Fruit fly (Drosophila melanogaster) whole organism, embryonic: Measurements from ENCODE around the gene CheB93b.

Experiments used
- B-H2 ChIP-seq: fragments of 200-800 bp; sonication (Bioruptor generic); optimal IDR thresholded peaks from 2 replicates; lab custom pipeline; 2018; ENCODE audit warnings: missing biosample characterization, mild to moderate bottlenecking, missing genetic modification characterization
- Bdp1 ChIP-seq: fragments of 200-800 bp; sonication (Bioruptor generic); optimal IDR thresholded peaks from 3 replicates; lab custom pipeline; 2016; ENCODE audit warnings: missing biosample characterization, missing genetic modification characterization
- Blimp-1 ChIP-seq: fragments of 200-800 bp; sonication (Bioruptor generic); optimal IDR thresholded peaks from 3 replicates; lab custom pipeline; 2018; ENCODE audit warnings: missing biosample characterization, missing genetic modification characterization, mild to moderate bottlenecking, moderate library complexity, missing genetic modification reagents
- CG1024 ChIP-seq: fragments of 200-800 bp; sonication (Bioruptor generic); IDR thresholded peaks from 2 replicates; pipeline ENCODE4 v1.3.6; 2022; ENCODE audit warnings: missing biosample characterization, missing genetic modification characterization
- CG11560 ChIP-seq: fragments of 200-800 bp; sonication (Bioruptor generic); IDR thresholded peaks from 3 replicates; pipeline ENCODE4 v1.3.6; 2022; ENCODE audit warnings: missing biosample characterization, missing genetic modification characterization
- CG13775 ChIP-seq: fragments of 200-800 bp; sonication (Bioruptor generic); optimal IDR thresholded peaks from 3 replicates; lab custom pipeline; 2017; ENCODE audit warnings: missing biosample characterization, mild to moderate bottlenecking, missing genetic modification characterization
- CG14441 ChIP-seq: fragments of 200-800 bp; sonication (Bioruptor generic); IDR thresholded peaks from 2 replicates; pipeline ENCODE4 v1.3.6; 2022; ENCODE audit warnings: missing biosample characterization, missing genetic modification characterization
- CG15696 ChIP-seq: fragments of 200-800 bp; sonication (Bioruptor generic); optimal IDR thresholded peaks from 2 replicates; lab custom pipeline; 2019; ENCODE audit warnings: missing biosample characterization, mild to moderate bottlenecking, missing genetic modification characterization, moderate library complexity
- CG17912 ChIP-seq: fragments of 200-800 bp; sonication (Bioruptor generic); optimal IDR thresholded peaks from 2 replicates; lab custom pipeline; 2018; ENCODE audit warnings: missing biosample characterization, mild to moderate bottlenecking, missing genetic modification characterization
- CG1832 ChIP-seq: fragments of 200-800 bp; sonication (Bioruptor generic); optimal IDR thresholded peaks from 2 replicates; lab custom pipeline; 2017; ENCODE audit warnings: missing biosample characterization, mild to moderate bottlenecking, missing genetic modification characterization, inconsistent platforms
- CG30020 ChIP-seq: fragments of 200-800 bp; optimal IDR thresholded peaks from 2 replicates; lab custom pipeline; 2019; ENCODE audit warnings: missing biosample characterization, mild to moderate bottlenecking, missing genetic modification characterization, moderate library complexity
- CG3065 ChIP-seq: fragments of 200-800 bp; sonication (Bioruptor generic); optimal IDR thresholded peaks from 2 replicates; lab custom pipeline; 2016; ENCODE audit warnings: missing biosample characterization, missing genetic modification characterization
- CG3163 ChIP-seq: fragments of 200-800 bp; sonication (Bioruptor generic); optimal IDR thresholded peaks from 3 replicates; lab custom pipeline; 2016; ENCODE audit warnings: missing biosample characterization, missing genetic modification characterization
- CG32772 ChIP-seq: fragments of 200-800 bp; sonication (Bioruptor generic); IDR thresholded peaks from 2 replicates; pipeline ENCODE4 v1.3.6; 2022; ENCODE audit warnings: missing biosample characterization, missing genetic modification characterization
- CG8089 ChIP-seq: fragments of 200-800 bp; sonication (Bioruptor generic); optimal IDR thresholded peaks from 3 replicates; lab custom pipeline; 2016; ENCODE audit warnings: missing biosample characterization, missing genetic modification characterization
- CG9437 ChIP-seq: fragments of 200-800 bp; sonication (Bioruptor generic); optimal IDR thresholded peaks from 2 replicates; lab custom pipeline; 2018; ENCODE audit warnings: missing biosample characterization, mild to moderate bottlenecking, missing genetic modification characterization
- CG9876 ChIP-seq: fragments of 200-800 bp; sonication (Bioruptor generic); optimal IDR thresholded peaks from 2 replicates; lab custom pipeline; 2016; ENCODE audit warnings: missing biosample characterization, missing genetic modification characterization
- D19B ChIP-seq: fragments of 200-800 bp; sonication (Bioruptor generic); optimal IDR thresholded peaks from 2 replicates; lab custom pipeline; 2017; ENCODE audit warnings: missing biosample characterization, mild to moderate bottlenecking, missing genetic modification characterization
- Deaf1 ChIP-seq: fragments of 200-800 bp; optimal IDR thresholded peaks from 3 replicates; lab custom pipeline; 2019; ENCODE audit warnings: missing biosample characterization, mild to moderate bottlenecking, missing genetic modification characterization, moderate library complexity
- Dref ChIP-seq: fragments of 200-800 bp; sonication (Bioruptor generic); IDR thresholded peaks from 2 replicates; pipeline ENCODE4 v1.3.6; 2022; ENCODE audit warnings: missing biosample characterization, missing genetic modification characterization
- Ets65A ChIP-seq: fragments of 200-800 bp; sonication (Bioruptor generic); peaks from one replicate; lab custom pipeline; 2016; ENCODE audit warnings: missing biosample characterization, missing genetic modification characterization
- Fer3 ChIP-seq: fragments of 200-800 bp; sonication (Bioruptor generic); optimal IDR thresholded peaks from 2 replicates; lab custom pipeline; 2018; ENCODE audit warnings: missing biosample characterization, mild to moderate bottlenecking, missing genetic modification characterization, moderate library complexity
- Lim3 ChIP-seq: fragments of 200-800 bp; sonication (Bioruptor generic); IDR thresholded peaks from 2 replicates; pipeline ENCODE4 v1.3.6; 2022; ENCODE audit warnings: missing biosample characterization, missing genetic modification characterization
- MBD-R2 ChIP-seq: fragments of 200-800 bp; sonication (Bioruptor generic); IDR thresholded peaks from 2 replicates; pipeline ENCODE4 v1.3.6; 2022; ENCODE audit warnings: missing biosample characterization, missing genetic modification characterization
- Med ChIP-seq: fragments of 200-800 bp; sonication (Bioruptor generic); peaks from one replicate; lab custom pipeline; 2016; ENCODE audit warnings: missing biosample characterization, missing genetic modification characterization, mild to moderate bottlenecking, inconsistent platforms, moderate library complexity
- Neu2 ChIP-seq: fragments of 200-800 bp; sonication (Bioruptor generic); optimal IDR thresholded peaks from 3 replicates; lab custom pipeline; 2016; ENCODE audit warnings: missing biosample characterization, missing genetic modification characterization, borderline replicate concordance
- Taf1 ChIP-seq: fragments of 200-800 bp; sonication (Bioruptor generic); IDR thresholded peaks from 2 replicates; pipeline ENCODE4 v1.3.6; 2022; ENCODE audit warnings: missing biosample characterization, missing genetic modification characterization
- az2 ChIP-seq: fragments of 200-800 bp; sonication (Bioruptor generic); optimal IDR thresholded peaks from 3 replicates; lab custom pipeline; 2016; ENCODE audit warnings: missing biosample characterization, missing genetic modification characterization
- btn ChIP-seq: fragments of 200-800 bp; sonication (Bioruptor generic); optimal IDR thresholded peaks from 2 replicates; lab custom pipeline; 2016; ENCODE audit warnings: missing biosample characterization, missing genetic modification characterization
- cas ChIP-seq: fragments of 200-800 bp; sonication (Bioruptor generic); IDR thresholded peaks from 2 replicates; pipeline ENCODE4 v1.3.6; 2022; ENCODE audit warnings: missing biosample characterization, missing genetic modification characterization
- crol ChIP-seq: fragments of 200-800 bp; sonication (Bioruptor generic); IDR thresholded peaks from 2 replicates; pipeline ENCODE4 v1.3.6; 2022; ENCODE audit warnings: missing biosample characterization, missing genetic modification characterization
- dati ChIP-seq: fragments of 200-800 bp; sonication (Bioruptor generic); IDR thresholded peaks from 2 replicates; pipeline ENCODE4 v1.3.6; 2022; ENCODE audit warnings: missing biosample characterization, missing genetic modification characterization
- dimm ChIP-seq: fragments of 200-800 bp; sonication (Bioruptor generic); IDR thresholded peaks from 2 replicates; pipeline ENCODE4 v1.3.6; 2022; ENCODE audit warnings: missing biosample characterization, missing genetic modification characterization
- grn ChIP-seq: fragments of 200-800 bp; sonication (Bioruptor generic); optimal IDR thresholded peaks from 3 replicates; lab custom pipeline; 2017; ENCODE audit warnings: missing biosample characterization, missing genetic modification characterization
- gsb-n ChIP-seq: fragments of 200-800 bp; sonication (Bioruptor generic); optimal IDR thresholded peaks from 3 replicates; lab custom pipeline; 2018; ENCODE audit warnings: missing biosample characterization, mild to moderate bottlenecking, missing genetic modification characterization
- ham ChIP-seq: fragments of 200-800 bp; sonication (Bioruptor generic); IDR thresholded peaks from 2 replicates; pipeline ENCODE4 v1.3.6; 2022; ENCODE audit warnings: missing biosample characterization, missing genetic modification characterization
- hb ChIP-seq: fragments of 200-800 bp; sonication (Bioruptor generic); IDR thresholded peaks from 3 replicates; pipeline ENCODE4 v1.3.6; 2022; ENCODE audit warnings: missing biosample characterization, missing genetic modification characterization; ENCODE audit not compliant: partially characterized antibody
- hth ChIP-seq: fragments of >200 bp; optimal IDR thresholded peaks from 2 replicates; lab custom pipeline; 2017; ENCODE audit warnings: inconsistent platforms
- ken ChIP-seq: fragments of 200-800 bp; sonication (Bioruptor generic); IDR thresholded peaks from 3 replicates; pipeline ENCODE4 v1.3.6; 2022; ENCODE audit warnings: missing biosample characterization, missing genetic modification characterization
- nerfin-2 ChIP-seq: fragments of 200-800 bp; sonication (Bioruptor generic); IDR thresholded peaks from 2 replicates; pipeline ENCODE4 v1.3.6; 2022; ENCODE audit warnings: missing biosample characterization, missing genetic modification characterization; ENCODE audit not compliant: partially characterized antibody
- nom ChIP-seq: fragments of 200-800 bp; sonication (Bioruptor generic); optimal IDR thresholded peaks from 2 replicates; lab custom pipeline; 2017; ENCODE audit warnings: missing biosample characterization, missing genetic modification characterization, mild to moderate bottlenecking, moderate library complexity, missing genetic modification reagents
- oc ChIP-seq: fragments of 200-800 bp; sonication (Bioruptor generic); optimal IDR thresholded peaks from 2 replicates; lab custom pipeline; 2018; ENCODE audit warnings: missing biosample characterization, mild to moderate bottlenecking, missing genetic modification characterization, moderate library complexity
- pan ChIP-seq, 4 experiments: fragments of >200 bp in 3 of 4; fragments of 200-800 bp in 1 of 4; sonication (Bioruptor generic) in 1 of 4; optimal IDR thresholded peaks in 3 of 4; IDR thresholded peaks in 1 of 4; 2 replicates each; pipeline versions ENCODE4 v1.3.6 to Lab custom; 2017 to 2022; ENCODE audit warnings: missing biosample characterization in 2 of 4, missing genetic modification characterization in 2 of 4, mixed read lengths in 1 of 4
- sr ChIP-seq: fragments of 200-800 bp; sonication (Bioruptor generic); IDR thresholded peaks from 3 replicates; pipeline ENCODE4 v1.3.6; 2022; ENCODE audit warnings: missing biosample characterization, missing genetic modification characterization
- tup ChIP-seq: fragments of 200-800 bp; sonication (Bioruptor generic); optimal IDR thresholded peaks from 2 replicates; lab custom pipeline; 2016; ENCODE audit warnings: missing biosample characterization, mild to moderate bottlenecking, missing genetic modification characterization, moderate library complexity
- usp ChIP-seq: fragments of >200 bp; optimal IDR thresholded peaks from 2 replicates; lab custom pipeline; 2017; ENCODE audit warnings: missing biosample characterization, missing genetic modification characterization

The CheB93b gene

dm6 chr3R:21415016-21415638 lies 6.2 kb downstream of the CheB93b start (continued):
- TF ChIP-seq CG3065 (GFP tag; lab: Kevin White, UChicago), result no peak
- TF ChIP-seq nom (GFP tag; lab: Kevin White, UChicago), result no peak
- no peak for TF ChIP-seq ham (GFP tag; lab: Robert Waterston, UW)
- no peak for TF ChIP-seq CG15696
- TF ChIP-seq CG30020 (tag; lab: Kevin White, UChicago), result no peak
- TF ChIP-seq CG14441 (GFP tag; lab: Robert Waterston, UW), result no peak
- TF ChIP-seq tup (GFP tag; lab: Kevin White, UChicago), result no peak
- no peak for TF ChIP-seq CG13775 (GFP tag; lab: Kevin White, UChicago)
- peak; percentile 22 for TF ChIP-seq gsb-n (tag; lab: Kevin White, UChicago)
- TF ChIP-seq usp, result no peak
- TF ChIP-seq B-H2 (GFP tag; lab: Kevin White, UChicago), result no peak
- peak; percentile 61 for TF ChIP-seq grn (GFP tag; lab: Kevin White, UChicago)
- no peak for TF ChIP-seq dimm (GFP tag; lab: Robert Waterston, UW)

dm6 chr3R:21416888-21417287 lies 8.0 kb downstream of the CheB93b start:
- TF ChIP-seq Ets65A (GFP tag; lab: Kevin White, UChicago), result peak; percentile 15
- no peak for TF ChIP-seq az2 (GFP tag; lab: Kevin White, UChicago)
- TF ChIP-seq Deaf1 (tag; lab: Kevin White, UChicago), result peak; percentile 28
- no peak for TF ChIP-seq hb
- no peak for TF ChIP-seq hth (lab: Kevin White, UChicago)
- TF ChIP-seq ham (GFP tag; lab: Robert Waterston, UW), result no peak
- TF ChIP-seq btn (GFP tag; lab: Kevin White, UChicago), result no peak
- TF ChIP-seq Lim3, result no peak
- TF ChIP-seq sr (GFP tag; lab: Robert Waterston, UW), result no peak
- 0 out of 2 replicates have a peak, but pooled peaks have one; percentile 23 for TF ChIP-seq crol (GFP tag; lab: Robert Waterston, UW)
- no peak for TF ChIP-seq CG1832 (GFP tag; lab: Kevin White, UChicago)
- no peak for TF ChIP-seq CG1024 (GFP tag; lab: Robert Waterston, UW)
- TF ChIP-seq Blimp-1 (GFP tag; lab: Kevin White, UChicago), result peak; percentile 32
- TF ChIP-seq MBD-R2 (GFP tag; lab: Robert Waterston, UW), result no peak
- TF ChIP-seq Neu2 (GFP tag; lab: Kevin White, UChicago), result no peak
- TF ChIP-seq oc (tag; lab: Kevin White, UChicago), result peak; percentile 60
- TF ChIP-seq Bdp1 (GFP tag; lab: Kevin White, UChicago), result no peak
- no peak for TF ChIP-seq D19B (GFP tag; lab: Kevin White, UChicago)
- TF ChIP-seq CG3163 (GFP tag; lab: Kevin White, UChicago), result no peak
- TF ChIP-seq CG11560, result no peak
- TF ChIP-seq Med (GFP tag; lab: Kevin White, UChicago), result peak; percentile 45
- TF ChIP-seq nerfin-2 (GFP tag; lab: Robert Waterston, UW), result no peak
- TF ChIP-seq Fer3 (tag; lab: Kevin White, UChicago), result no peak
- TF ChIP-seq dati (GFP tag; lab: Robert Waterston, UW), result 0 out of 2 replicates have a peak, but pooled peaks have one; percentile 27
- TF ChIP-seq Taf1 (GFP tag; lab: Robert Waterston, UW), result no peak
- TF ChIP-seq pan (optimal IDR thresholded peaks at IDR 0.05; lab: Kevin White, UChicago), result no peak
- TF ChIP-seq pan (GFP tag; optimal IDR thresholded peaks at IDR 0.05 in 1 of 2, IDR thresholded peaks at IDR 0.05 in 1 of 2), result peak in 1 of 2 experiments; percentile 55
- no peak for TF ChIP-seq CG8089 (GFP tag; lab: Kevin White, UChicago)
- TF ChIP-seq CG17912 (GFP tag; lab: Kevin White, UChicago), result no peak
- TF ChIP-seq CG9876 (GFP tag; lab: Kevin White, UChicago), result no peak
- peak; percentile 62 for TF ChIP-seq CG9437 (GFP tag; lab: Kevin White, UChicago)
- TF ChIP-seq cas (GFP tag; lab: Robert Waterston, UW), result no peak
- no peak for TF ChIP-seq Dref (GFP tag; lab: Robert Waterston, UW)
- TF ChIP-seq CG32772 (GFP tag; lab: Robert Waterston, UW), result no peak
- no peak for TF ChIP-seq ken (GFP tag; lab: Robert Waterston, UW)
- no peak for TF ChIP-seq CG30020 (tag; lab: Kevin White, UChicago)
- TF ChIP-seq, all 482 proteins: peak for 9
